Fruit fly (Drosophila melanogaster): Measurements from ENCODE around the gene CG14151.
A peak's percentile ranks its signal among the peaks of the same experiment; 100 is the strongest.

Gene CG14151

dm6 chr3L:10630885-10631359 lies 2.6 kb upstream of the CG14151 start, which contains the start of the genes CG42535, CG34001 and hay (continued):
- TF ChIP-seq CG2712 (tag; optimal IDR thresholded peaks at IDR 0.05), result no peak
- no peak for TF ChIP-seq Hr78 (GFP tag; optimal IDR thresholded peaks at IDR 0.05)
- no peak for TF ChIP-seq prd (optimal IDR thresholded peaks at IDR 0.05)
- no peak for TF ChIP-seq prd (GFP tag; IDR thresholded peaks at IDR 0.05)
- TF ChIP-seq gsb (GFP tag; IDR thresholded peaks at IDR 0.05), result no peak
- no peak for TF ChIP-seq Mad (GFP tag; optimal IDR thresholded peaks at IDR 0.05)
- no peak for TF ChIP-seq usp (GFP tag; optimal IDR thresholded peaks at IDR 0.05)
- TF ChIP-seq sens (GFP tag), result peak; percentile 87
- TF ChIP-seq CG8478 (optimal IDR thresholded peaks at IDR 0.05), result no peak
- TF ChIP-seq B-H2 (GFP tag; optimal IDR thresholded peaks at IDR 0.05), result peak; percentile 7
- TF ChIP-seq pan (optimal IDR thresholded peaks at IDR 0.05), result no peak
- no peak for TF ChIP-seq pan (GFP tag; optimal IDR thresholded peaks at IDR 0.05 in 1 of 2, IDR thresholded peaks at IDR 0.05 in 1 of 2)
- TF ChIP-seq hb (GFP tag; IDR thresholded peaks at IDR 0.05; ENCODE audit: partially characterized antibody), result no peak
- TF ChIP-seq CG13424 (tag; optimal IDR thresholded peaks at IDR 0.05), result no peak
- TF ChIP-seq CG9817 (tag; optimal IDR thresholded peaks at IDR 0.05), result no peak
- TF ChIP-seq fd3F (GFP tag; optimal IDR thresholded peaks at IDR 0.05), result no peak
- TF ChIP-seq CG2889 (GFP tag; IDR thresholded peaks at IDR 0.05), result no peak
- TF ChIP-seq CG17186 (GFP tag; optimal IDR thresholded peaks at IDR 0.05), result peak; percentile 55
- peak; percentile 94 for TF ChIP-seq stwl (tag; optimal IDR thresholded peaks at IDR 0.05)
- no peak for TF ChIP-seq pnt (GFP tag; optimal IDR thresholded peaks at IDR 0.05)
- TF ChIP-seq CG13894 (tag; optimal IDR thresholded peaks at IDR 0.05), result no peak
- TF ChIP-seq BEAF-32 (GFP tag; optimal IDR thresholded peaks at IDR 0.05), result peak; percentile 51
- TF ChIP-seq C15 (GFP tag; IDR thresholded peaks at IDR 0.05), result no peak
- no peak for TF ChIP-seq otp (GFP tag; IDR thresholded peaks at IDR 0.05)
- TF ChIP-seq kah (GFP tag; optimal IDR thresholded peaks at IDR 0.05), result no peak
- no peak for TF ChIP-seq h (optimal IDR thresholded peaks at IDR 0.05)
- TF ChIP-seq Asciz (GFP tag; optimal IDR thresholded peaks at IDR 0.05), result no peak
- no peak for TF ChIP-seq CG33213 (GFP tag; optimal IDR thresholded peaks at IDR 0.05)
- TF ChIP-seq CG18619 (GFP tag; optimal IDR thresholded peaks at IDR 0.05), result no peak
- no peak for TF ChIP-seq CG32772 (GFP tag; IDR thresholded peaks at IDR 0.05)
- no peak for TF ChIP-seq caup (GFP tag; optimal IDR thresholded peaks at IDR 0.05; ENCODE audit: severe bottlenecking)
- TF ChIP-seq Dref (GFP tag; IDR thresholded peaks at IDR 0.05), result peak; percentile 77
- no peak for TF ChIP-seq CG18599 (GFP tag; optimal IDR thresholded peaks at IDR 0.05)
- TF ChIP-seq CG14710 (tag; optimal IDR thresholded peaks at IDR 0.05), result peak; percentile 63
- peak; percentile 35 for TF ChIP-seq CG15514 (GFP tag; optimal IDR thresholded peaks at IDR 0.05)
- TF ChIP-seq CG5180 (GFP tag; optimal IDR thresholded peaks at IDR 0.05), result no peak
- no peak for TF ChIP-seq CG14965 (GFP tag; optimal IDR thresholded peaks at IDR 0.05; ENCODE audit: borderline replicate concordance)
- peak; percentile 50; the same call in 1 of the 2 replicates for TF ChIP-seq CG13287 (GFP tag; IDR thresholded peaks at IDR 0.05; ENCODE audit: partially characterized antibody)
- TF ChIP-seq CG12659 (GFP tag; optimal IDR thresholded peaks at IDR 0.05), result peak; percentile 54
- no peak for TF ChIP-seq CG17802 (tag; optimal IDR thresholded peaks at IDR 0.05)
- no peak for TF ChIP-seq CG17568 (GFP tag; optimal IDR thresholded peaks at IDR 0.05)
- no peak for TF ChIP-seq CG6765 (GFP tag; optimal IDR thresholded peaks at IDR 0.05)
- TF ChIP-seq ind (GFP tag; optimal IDR thresholded peaks at IDR 0.05), result no peak
- TF ChIP-seq mld (GFP tag; IDR thresholded peaks at IDR 0.05; ENCODE audit: partially characterized antibody), result no peak
- no peak for TF ChIP-seq CG13123 (GFP tag; optimal IDR thresholded peaks at IDR 0.05)
- TF ChIP-seq CHES-1-like (GFP tag; optimal IDR thresholded peaks at IDR 0.05), result peak; percentile 57
- no peak for TF ChIP-seq Nf-YA (GFP tag; IDR thresholded peaks at IDR 0.05)
- no peak for TF ChIP-seq sc (optimal IDR thresholded peaks at IDR 0.05)
- TF ChIP-seq sc (GFP tag; optimal IDR thresholded peaks at IDR 0.05), result no peak
- TF ChIP-seq CG2120 (GFP tag; optimal IDR thresholded peaks at IDR 0.05), result peak; percentile 55
- TF ChIP-seq Taf1 (GFP tag; IDR thresholded peaks at IDR 0.05), result no peak
- TF ChIP-seq ssp (GFP tag; IDR thresholded peaks at IDR 0.05), result no peak
